Worm (Caenorhabditis elegans) whole organism, late embryonic: ENCODE measurements around the gene fbxa-214.

Experiments
- dve-1 ChIP-seq: sonication (generic microtip); optimal IDR thresholded peaks from 2 replicates; lab custom pipeline; 2017; ENCODE audit warnings: antibody characterized with exemption, mild to moderate bottlenecking, missing genetic modification characterization, missing compliant biosample characterization
- eyg-1 ChIP-seq: sonication (generic microtip); optimal IDR thresholded peaks from 2 replicates; lab custom pipeline; 2016; ENCODE audit warnings: missing genotype, missing genetic modification characterization, missing compliant biosample characterization
- pag-3 ChIP-seq: sonication (generic microtip); optimal IDR thresholded peaks from 2 replicates; lab custom pipeline; 2016; ENCODE audit warnings: missing compliant biosample characterization, missing genetic modification characterization, borderline replicate concordance
- ref-2 ChIP-seq: sonication (generic microtip); optimal IDR thresholded peaks from 2 replicates; lab custom pipeline; 2016; ENCODE audit warnings: missing genetic modification characterization, missing compliant biosample characterization

ce11 chrV:6107474-6107873 lies 37.6 kb upstream of the fbxa-214 start, which contains the start of gene cwf-19L1:
- TF ChIP-seq eyg-1 (tag; lab: Kevin White, UChicago) (no peak), pag-3 (tag; lab: Kevin White, UChicago) (no peak), dve-1 (tag; lab: Kevin White, UChicago) (no peak), ref-2 (tag; lab: Kevin White, UChicago) (peak; percentile 29)
